Worm (Caenorhabditis elegans) whole organism, L3 larva: ENCODE data around the gene F38C2.4.

Experiments
- ZK546.5 ChIP-seq: sonication (generic microtip); optimal IDR thresholded peaks from 2 replicates; lab custom pipeline; 2017; ENCODE audit warnings: missing biosample characterization, missing genetic modification characterization
- ama-1 ChIP-seq: fragments of 150-350 bp; optimal IDR thresholded peaks from 2 replicates; lab custom pipeline; 2018
- ceh-9 ChIP-seq: sonication (generic microtip); optimal IDR thresholded peaks from 2 replicates; lab custom pipeline; 2018; ENCODE audit warnings: missing biosample characterization, missing genetic modification characterization
- daf-12 ChIP-seq: fragments of 150-350 bp; optimal IDR thresholded peaks from 2 replicates; lab custom pipeline; 2014; ENCODE audit warnings: missing biosample characterization, missing genetic modification reagents, missing genetic modification characterization
- elt-1 ChIP-seq: fragments of 150-350 bp; optimal IDR thresholded peaks from 2 replicates; lab custom pipeline; 2014; ENCODE audit warnings: missing biosample characterization, missing genetic modification characterization
- lin-39 ChIP-seq: fragments of 150-350 bp; optimal IDR thresholded peaks from 2 replicates; lab custom pipeline; 2018; ENCODE audit warnings: missing biosample characterization, missing genetic modification reagents, missing genetic modification characterization
- mdl-1 ChIP-seq: fragments of 150-350 bp; optimal IDR thresholded peaks from 2 replicates; lab custom pipeline; 2014; ENCODE audit warnings: missing biosample characterization, missing genetic modification characterization
- nhr-76 ChIP-seq: fragments of 150-350 bp; sonication (generic microtip); optimal IDR thresholded peaks from 5 replicates; lab custom pipeline; 2014; ENCODE audit warnings: missing biosample characterization, missing genetic modification characterization
- nhr-77 ChIP-seq: fragments of 150-350 bp; optimal IDR thresholded peaks from 2 replicates; lab custom pipeline; 2014; ENCODE audit warnings: missing biosample characterization, missing genetic modification characterization
- snpc-4 ChIP-seq: fragments of 150-350 bp; optimal IDR thresholded peaks from 2 replicates; lab custom pipeline; 2014; ENCODE audit warnings: missing biosample characterization, missing genetic modification characterization
- unc-39 ChIP-seq: sonication (generic microtip); optimal IDR thresholded peaks from 4 replicates; lab custom pipeline; 2017; ENCODE audit warnings: missing biosample characterization, missing genetic modification characterization
- zag-1 ChIP-seq: fragments of 150-350 bp; optimal IDR thresholded peaks from 2 replicates; lab custom pipeline; 2014; ENCODE audit warnings: missing biosample characterization, missing genetic modification characterization
- ztf-11 ChIP-seq: fragments of 150-350 bp; optimal IDR thresholded peaks from 2 replicates; lab custom pipeline; 2014; ENCODE audit warnings: missing biosample characterization, missing genetic modification characterization

DNA sequence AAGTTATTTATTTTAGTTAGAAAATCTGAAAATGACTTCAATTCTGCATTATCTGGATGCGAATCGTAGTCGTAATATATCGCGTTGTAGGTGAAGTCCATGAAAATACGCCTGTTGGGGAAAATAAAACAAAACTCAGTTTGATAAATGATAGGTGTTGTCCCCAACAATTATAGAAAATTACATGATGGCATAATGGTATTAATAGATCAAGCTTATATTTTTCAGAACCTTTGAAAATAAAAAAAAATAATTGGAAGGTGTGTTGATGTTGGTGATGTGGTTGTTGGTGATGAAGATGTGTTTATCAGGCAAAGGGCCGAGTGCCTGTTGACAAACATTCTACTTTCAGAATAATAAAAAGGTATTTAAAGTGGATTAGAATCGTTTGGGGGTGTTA is 32.5 kb upstream of the F38C2.4 start, which contains the start of gene srw-61:
- TF ChIP-seq mdl-1 (tag; lab: Kevin White, UChicago) (no peak), daf-12 (no peak), nhr-76 (no peak), snpc-4 (tag; lab: Kevin White, UChicago) (no peak), lin-39 (tag; lab: Kevin White, UChicago) (no peak), ama-1 (lab: Kevin White, UChicago) (no peak), elt-1 (tag; lab: Kevin White, UChicago) (no peak), nhr-77 (tag; lab: Kevin White, UChicago) (no peak), ZK546.5 (tag; lab: Kevin White, UChicago) (no peak), zag-1 (no peak), ceh-9 (tag; lab: Kevin White, UChicago) (no peak), unc-39 (tag; lab: Kevin White, UChicago) (no peak), ztf-11 (no peak)
